Fruit fly (Drosophila melanogaster): ENCODE results near the gene CG5274.

CG5274 gene

DNA sequence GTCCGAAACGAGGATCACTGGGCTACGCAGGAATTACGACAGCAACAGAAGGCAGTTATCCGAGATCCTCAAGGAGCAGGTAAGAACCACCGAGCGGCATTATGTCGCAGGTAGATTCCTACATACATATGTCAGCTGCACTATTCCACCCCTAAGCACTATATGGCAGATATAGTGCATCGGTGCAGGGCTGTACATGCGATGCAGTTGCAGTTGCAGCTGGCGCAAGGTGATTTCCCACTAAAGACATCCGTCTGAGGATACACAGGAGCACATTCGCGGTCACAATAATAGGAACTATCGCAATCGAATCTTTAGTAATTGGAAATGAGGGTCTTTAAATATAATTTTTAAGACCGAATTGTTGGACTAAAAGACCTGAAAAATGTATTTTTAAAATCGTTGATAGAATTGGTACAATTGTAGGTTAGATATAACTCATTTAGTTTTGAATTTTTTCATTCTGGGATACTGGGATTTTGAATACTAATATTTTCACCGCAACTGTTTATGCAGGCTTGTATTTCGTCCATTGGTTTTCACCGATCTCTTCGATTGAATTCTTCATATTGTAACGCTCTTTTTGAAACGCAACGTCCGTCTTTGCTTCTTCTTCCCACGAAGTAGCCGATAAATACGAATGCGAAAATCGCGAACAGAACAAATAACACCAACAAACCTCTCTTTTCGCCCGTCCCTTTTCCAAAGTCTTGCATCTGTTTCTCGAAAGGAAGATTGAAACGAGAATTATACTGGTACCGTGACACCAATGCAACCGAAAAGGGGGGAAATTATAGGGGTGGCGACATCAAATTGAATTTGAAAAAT is 24.6 kb downstream of the CG5274 start:
- no peak for TF ChIP-seq CG14655 (GFP tag; optimal IDR thresholded peaks at IDR 0.05)
- no peak for TF ChIP-seq CG8301 (tag; optimal IDR thresholded peaks at IDR 0.05)
- TF ChIP-seq CG17806 (tag; optimal IDR thresholded peaks at IDR 0.05), result peak; percentile 74
- peak; percentile 80 for TF ChIP-seq CG9948 (tag; optimal IDR thresholded peaks at IDR 0.05)
- TF ChIP-seq CG8159 (tag; optimal IDR thresholded peaks at IDR 0.05), result peak; percentile 90
- TF ChIP-seq Pif1B (GFP tag; optimal IDR thresholded peaks at IDR 0.05), result peak; percentile 54
- TF ChIP-seq Pif1A (GFP tag; optimal IDR thresholded peaks at IDR 0.05), result peak; percentile 54
- no peak for TF ChIP-seq Ets98B (GFP tag; IDR thresholded peaks at IDR 0.05)
- peak; percentile 34 for TF ChIP-seq Snoo (tag; optimal IDR thresholded peaks at IDR 0.05)
- TF ChIP-seq CG32121 (GFP tag; IDR thresholded peaks at IDR 0.05), result no peak
- no peak for TF ChIP-seq CG10348 (GFP tag; IDR thresholded peaks at IDR 0.05)
- no peak for TF ChIP-seq CG12605 (GFP tag; IDR thresholded peaks at IDR 0.05)
- no peak for TF ChIP-seq rn (GFP tag; IDR thresholded peaks at IDR 0.05)
- TF ChIP-seq gl (tag; optimal IDR thresholded peaks at IDR 0.05), result peak; percentile 76
- TF ChIP-seq CG15710 (tag; optimal IDR thresholded peaks at IDR 0.05), result peak; percentile 84
- no peak for TF ChIP-seq fd96Ca (GFP tag; IDR thresholded peaks at IDR 0.05)
- TF ChIP-seq D1 (tag; optimal IDR thresholded peaks at IDR 0.05), result peak; percentile 20
- TF ChIP-seq EcR (GFP tag; optimal IDR thresholded peaks at IDR 0.05), result no peak
- no peak for TF ChIP-seq CG4496 (GFP tag; IDR thresholded peaks at IDR 0.05)
- TF ChIP-seq CG13204 (GFP tag; optimal IDR thresholded peaks at IDR 0.05), result peak; percentile 12
- peak; percentile 79 for TF ChIP-seq CG34367 (tag; optimal IDR thresholded peaks at IDR 0.05)

DNA sequence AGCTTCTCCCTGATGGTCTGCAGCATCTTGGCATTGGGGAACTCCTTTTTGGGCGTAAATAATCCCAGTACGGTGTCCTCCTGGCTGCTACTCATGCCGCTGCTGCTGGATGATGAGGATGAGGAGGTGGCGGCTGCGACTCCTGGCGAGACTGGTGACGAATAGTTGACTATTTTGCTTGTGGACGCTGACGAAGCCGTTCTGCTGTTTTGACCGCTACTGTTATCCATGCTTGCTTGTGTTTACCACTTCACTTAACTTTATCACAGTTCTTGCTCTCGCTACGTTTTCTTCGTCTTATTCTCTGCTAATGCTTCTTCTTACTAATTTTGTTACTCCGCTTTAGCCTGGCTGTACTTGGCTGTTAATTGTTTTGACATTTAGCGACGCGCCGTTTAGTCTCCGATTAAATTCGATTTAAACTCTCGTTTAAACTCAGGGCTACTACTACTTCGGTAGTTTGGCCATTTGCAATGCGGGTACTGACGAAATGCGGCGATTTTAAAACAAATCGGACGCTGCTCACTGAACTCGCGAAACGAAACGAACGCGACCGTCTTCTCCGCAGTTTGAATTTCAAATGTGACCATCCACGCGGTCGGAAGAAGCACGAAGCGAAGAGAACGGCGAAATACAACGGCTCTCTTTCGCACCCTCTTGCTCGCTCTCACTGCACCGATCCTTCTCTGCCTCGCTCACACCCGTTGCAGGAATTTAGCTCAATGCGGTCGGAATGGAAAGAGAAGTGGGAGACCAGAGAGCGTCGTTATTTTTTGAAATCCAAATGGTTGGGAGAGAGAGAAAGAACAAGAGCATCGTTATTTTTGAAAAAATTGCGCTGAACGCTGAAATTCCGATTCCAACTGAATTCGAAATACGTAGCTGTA is 26.2 kb downstream of the CG5274 start, which contains the start of gene trbl:
Gene trbl, minus strand, starts transcription at position 584 of the 887 bp plus-strand sequence.
- TF ChIP-seq Ets98B (GFP tag; IDR thresholded peaks at IDR 0.05) (peak; percentile 42; the same call in 1 of the 2 replicates), CG34367 (tag; optimal IDR thresholded peaks at IDR 0.05) (no peak), CG13204 (GFP tag; optimal IDR thresholded peaks at IDR 0.05) (peak; percentile 28), gl (tag; optimal IDR thresholded peaks at IDR 0.05) (no peak), CG8301 (tag; optimal IDR thresholded peaks at IDR 0.05) (no peak), CG17806 (tag; optimal IDR thresholded peaks at IDR 0.05) (no peak), CG32121 (GFP tag; IDR thresholded peaks at IDR 0.05) (peak; percentile 31; the same call in 1 of the 2 replicates), CG12605 (GFP tag; IDR thresholded peaks at IDR 0.05) (peak; percentile 59), Pif1A (GFP tag; optimal IDR thresholded peaks at IDR 0.05) (no peak), EcR (GFP tag; optimal IDR thresholded peaks at IDR 0.05) (peak; percentile 52), Snoo (tag; optimal IDR thresholded peaks at IDR 0.05) (peak; percentile 25), CG15710 (tag; optimal IDR thresholded peaks at IDR 0.05) (no peak), rn (GFP tag; IDR thresholded peaks at IDR 0.05) (no peak), CG8159 (tag; optimal IDR thresholded peaks at IDR 0.05) (no peak), CG14655 (GFP tag; optimal IDR thresholded peaks at IDR 0.05) (no peak), D1 (tag; optimal IDR thresholded peaks at IDR 0.05) (no peak), Pif1B (GFP tag; optimal IDR thresholded peaks at IDR 0.05) (peak; percentile 4), CG10348 (GFP tag; IDR thresholded peaks at IDR 0.05) (no peak), fd96Ca (GFP tag; IDR thresholded peaks at IDR 0.05) (peak; percentile 29; the same call in 1 of the 3 replicates), CG4496 (GFP tag; IDR thresholded peaks at IDR 0.05) (peak; percentile 74; the same call in 2 of the 3 replicates), CG9948 (tag; optimal IDR thresholded peaks at IDR 0.05) (no peak)

DNA sequence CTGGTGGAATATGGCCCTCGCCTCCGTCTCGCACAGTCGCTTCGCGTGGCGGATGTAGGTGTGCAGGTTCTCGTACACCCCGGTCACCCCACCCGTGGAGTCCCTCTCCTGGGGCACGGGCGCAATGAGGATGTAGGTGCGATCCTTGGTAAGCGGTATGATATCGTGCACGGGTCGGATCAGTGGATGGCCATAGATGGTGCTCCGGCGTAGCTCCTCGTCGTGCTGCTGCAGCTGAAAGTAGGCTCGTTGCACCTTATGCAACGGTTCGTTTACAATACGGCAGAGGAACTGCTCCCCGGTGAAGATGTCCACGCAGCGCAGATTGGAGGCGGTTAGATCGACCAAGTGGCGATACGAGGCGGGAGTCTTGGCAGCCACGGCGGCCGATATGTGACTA is 27.0 kb downstream of the CG5274 start:
- TF ChIP-seq CG4496 (GFP tag; IDR thresholded peaks at IDR 0.05) (0 out of 3 replicates have a peak, but pooled peaks have one; percentile 13), D1 (tag; optimal IDR thresholded peaks at IDR 0.05) (no peak)

DNA sequence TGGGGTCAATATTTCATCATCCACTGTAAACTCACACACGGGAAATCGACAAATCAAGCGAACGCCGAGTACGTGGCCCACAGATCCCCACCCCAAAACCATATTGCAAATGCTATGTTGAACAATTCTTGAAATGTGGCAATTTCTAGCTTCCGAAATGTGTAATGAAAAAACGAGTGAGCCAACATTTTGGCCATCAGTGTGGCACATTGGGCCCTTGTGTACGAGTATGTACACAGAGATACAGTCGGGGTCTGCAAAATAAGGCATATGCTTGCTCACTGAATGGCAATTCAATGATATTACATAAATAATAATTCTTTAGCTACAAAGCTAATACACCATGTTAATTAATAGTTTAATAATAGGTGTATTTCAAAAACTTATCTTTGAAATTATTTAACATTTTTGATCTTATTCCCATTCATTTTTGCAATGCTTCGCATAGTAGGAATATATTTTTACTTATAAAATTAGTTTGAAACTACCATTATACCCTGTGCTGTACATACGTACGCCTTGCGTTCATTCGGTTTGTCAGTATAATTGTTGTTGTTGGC is 27.8 kb downstream of the CG5274 start:
- TF ChIP-seq CG14655 (GFP tag; optimal IDR thresholded peaks at IDR 0.05) (peak; percentile 95), CG15710 (tag; optimal IDR thresholded peaks at IDR 0.05) (peak; percentile 91), CG8301 (tag; optimal IDR thresholded peaks at IDR 0.05) (peak; percentile 94), EcR (GFP tag; optimal IDR thresholded peaks at IDR 0.05) (peak; percentile 29), CG13204 (GFP tag; optimal IDR thresholded peaks at IDR 0.05) (peak; percentile 74), fd96Ca (GFP tag; IDR thresholded peaks at IDR 0.05) (peak; percentile 84), CG32121 (GFP tag; IDR thresholded peaks at IDR 0.05) (peak; percentile 90), CG9948 (tag; optimal IDR thresholded peaks at IDR 0.05) (peak; percentile 92), CG17806 (tag; optimal IDR thresholded peaks at IDR 0.05) (peak; percentile 92), CG10348 (GFP tag; IDR thresholded peaks at IDR 0.05) (peak; percentile 74; the same call in 1 of the 2 replicates), CG12605 (GFP tag; IDR thresholded peaks at IDR 0.05) (peak; percentile 82), Ets98B (GFP tag; IDR thresholded peaks at IDR 0.05) (peak; percentile 78), CG8159 (tag; optimal IDR thresholded peaks at IDR 0.05) (peak; percentile 92), gl (tag; optimal IDR thresholded peaks at IDR 0.05) (peak; percentile 58), D1 (tag; optimal IDR thresholded peaks at IDR 0.05) (peak; percentile 81), Pif1A (GFP tag; optimal IDR thresholded peaks at IDR 0.05) (peak; percentile 89), CG34367 (tag; optimal IDR thresholded peaks at IDR 0.05) (peak; percentile 84), Snoo (tag; optimal IDR thresholded peaks at IDR 0.05) (peak; percentile 86), CG4496 (GFP tag; IDR thresholded peaks at IDR 0.05) (peak; percentile 91), Pif1B (GFP tag; optimal IDR thresholded peaks at IDR 0.05) (peak; percentile 88), rn (GFP tag; IDR thresholded peaks at IDR 0.05) (peak; percentile 65; the same call in 1 of the 2 replicates)

Data from whole organism, pupa.